Fruit fly (Drosophila melanogaster) whole organism, embryonic: ENCODE results near the gene eloF.
A peak's percentile ranks its signal among the peaks of the same experiment; 100 is the strongest.

Experiments
- Antp ChIP-seq: fragments of 200-800 bp; sonication (Bioruptor generic); optimal IDR thresholded peaks from 3 replicates; lab custom pipeline; 2016; ENCODE audit warnings: missing biosample characterization, missing genetic modification characterization
- Atf6 ChIP-seq: fragments of 200-800 bp; sonication (Bioruptor generic); IDR thresholded peaks from 2 replicates; pipeline ENCODE4 v1.3.6; 2022; ENCODE audit warnings: missing biosample characterization, missing genetic modification characterization
- Awh ChIP-seq: fragments of 200-800 bp; sonication (Bioruptor generic); IDR thresholded peaks from 2 replicates; pipeline ENCODE4, ENCODE4 v1.3.6; 2022; ENCODE audit warnings: missing biosample characterization, missing genetic modification characterization
- CG10366 ChIP-seq: fragments of 200-800 bp; sonication (Bioruptor generic); IDR thresholded peaks from 2 replicates; pipeline ENCODE4 v1.3.6; 2022; ENCODE audit warnings: missing biosample characterization, missing genetic modification characterization
- CG11723 ChIP-seq: fragments of 200-800 bp; sonication (Bioruptor generic); optimal IDR thresholded peaks from 2 replicates; lab custom pipeline; 2017; ENCODE audit warnings: missing biosample characterization, mild to moderate bottlenecking, missing genetic modification characterization
- CG12071 ChIP-seq: fragments of 200-800 bp; sonication (Bioruptor generic); optimal IDR thresholded peaks from 3 replicates; lab custom pipeline; 2018; ENCODE audit warnings: missing biosample characterization, mild to moderate bottlenecking, missing genetic modification characterization
- CG12155 ChIP-seq: fragments of 200-800 bp; sonication (Bioruptor generic); optimal IDR thresholded peaks from 3 replicates; lab custom pipeline; 2016; ENCODE audit warnings: missing biosample characterization, missing genetic modification characterization
- CG13894 ChIP-seq: fragments of 200-800 bp; sonication (Bioruptor generic); optimal IDR thresholded peaks from 3 replicates; lab custom pipeline; 2018; ENCODE audit warnings: missing biosample characterization, mild to moderate bottlenecking, missing genetic modification characterization, moderate library complexity
- CG14860 ChIP-seq: fragments of 200-800 bp; sonication (Bioruptor generic); IDR thresholded peaks from 3 replicates; pipeline ENCODE4 v1.3.6; 2022; ENCODE audit warnings: missing biosample characterization, missing genetic modification characterization; ENCODE audit not compliant: partially characterized antibody
- CG15011 ChIP-seq: fragments of 200-800 bp; sonication (Bioruptor generic); optimal IDR thresholded peaks from 3 replicates; lab custom pipeline; 2018; ENCODE audit warnings: missing biosample characterization, mild to moderate bottlenecking, missing genetic modification characterization
- CG15269 ChIP-seq: fragments of 200-800 bp; sonication (Bioruptor generic); optimal IDR thresholded peaks from 2 replicates; lab custom pipeline; 2018; ENCODE audit warnings: missing biosample characterization, mild to moderate bottlenecking, missing genetic modification characterization, moderate library complexity
- CG16863 ChIP-seq: fragments of 200-800 bp; sonication (Bioruptor generic); optimal IDR thresholded peaks from 3 replicates; lab custom pipeline; 2016; ENCODE audit warnings: missing biosample characterization, missing genetic modification characterization
- CG17612 ChIP-seq: fragments of 200-800 bp; sonication (Bioruptor generic); IDR thresholded peaks from 2 replicates; pipeline ENCODE4 v1.3.6; 2022; ENCODE audit warnings: missing biosample characterization, missing genetic modification characterization
- CG2889 ChIP-seq: fragments of 200-800 bp; sonication (Bioruptor generic); IDR thresholded peaks from 3 replicates; pipeline ENCODE4 v1.3.6; 2022; ENCODE audit warnings: missing biosample characterization, missing genetic modification characterization
- CG30403 ChIP-seq: fragments of 200-800 bp; sonication (Bioruptor generic); optimal IDR thresholded peaks from 3 replicates; lab custom pipeline; 2016; ENCODE audit warnings: missing biosample characterization, missing genetic modification characterization
- CG34224 ChIP-seq: fragments of 200-800 bp; sonication (Bioruptor generic); IDR thresholded peaks from 3 replicates; pipeline ENCODE4 v1.3.6; 2022; ENCODE audit warnings: missing biosample characterization, missing genetic modification characterization; ENCODE audit not compliant: partially characterized antibody
- CG3726 ChIP-seq: fragments of 200-800 bp; sonication (Bioruptor generic); IDR thresholded peaks from 3 replicates; pipeline ENCODE4, ENCODE4 v1.3.6; 2022; ENCODE audit warnings: missing biosample characterization, missing genetic modification characterization
- CG3995 ChIP-seq: fragments of 200-800 bp; sonication (Bioruptor generic); optimal IDR thresholded peaks from 3 replicates; lab custom pipeline; 2016; ENCODE audit warnings: missing biosample characterization, missing genetic modification characterization
- CG43689 ChIP-seq: fragments of 200-800 bp; sonication (Bioruptor generic); IDR thresholded peaks from 2 replicates; pipeline ENCODE4 v1.3.6; 2022; ENCODE audit warnings: missing biosample characterization, missing genetic modification characterization
- CG4707 ChIP-seq: fragments of 200-800 bp; sonication (Bioruptor generic); optimal IDR thresholded peaks from 2 replicates; lab custom pipeline; 2018; ENCODE audit warnings: missing biosample characterization, mild to moderate bottlenecking, missing genetic modification characterization, moderate library complexity
- CG6689 ChIP-seq: fragments of 200-800 bp; sonication (Bioruptor generic); IDR thresholded peaks from 2 replicates; pipeline ENCODE4 v1.3.6; 2022; ENCODE audit warnings: missing biosample characterization, missing genetic modification characterization
- CG8478 ChIP-seq: fragments of >200 bp; optimal IDR thresholded peaks from 2 replicates; lab custom pipeline; 2018
- CG8765 ChIP-seq: fragments of 200-800 bp; sonication (Bioruptor generic); IDR thresholded peaks from 2 replicates; pipeline ENCODE4 v1.3.6; 2022; ENCODE audit warnings: missing biosample characterization, missing genetic modification characterization
- CHES-1-like ChIP-seq: fragments of 200-800 bp; sonication (Bioruptor generic); optimal IDR thresholded peaks from 2 replicates; lab custom pipeline; 2016; ENCODE audit warnings: missing biosample characterization, missing genetic modification characterization
- CTCF ChIP-seq: fragments of 200-800 bp; sonication (Bioruptor generic); optimal IDR thresholded peaks from 2 replicates; lab custom pipeline; 2017; ENCODE audit warnings: missing biosample characterization, mild to moderate bottlenecking, missing genetic modification characterization, moderate library complexity
- Chrac-16 ChIP-seq: fragments of 200-800 bp; sonication (Bioruptor generic); optimal IDR thresholded peaks from 3 replicates; lab custom pipeline; 2016; ENCODE audit warnings: missing biosample characterization, missing genetic modification characterization
- CrebB ChIP-seq: fragments of 200-800 bp; sonication (Bioruptor generic); optimal IDR thresholded peaks from 3 replicates; lab custom pipeline; 2018; ENCODE audit warnings: missing biosample characterization, mild to moderate bottlenecking, missing genetic modification characterization
- HLH3B ChIP-seq: fragments of 200-800 bp; sonication (Bioruptor generic); IDR thresholded peaks from 2 replicates; pipeline ENCODE4 v1.3.6; 2022; ENCODE audit warnings: missing biosample characterization, missing genetic modification characterization
- HLHmδ ChIP-seq: fragments of 200-800 bp; sonication (Bioruptor generic); optimal IDR thresholded peaks from 2 replicates; lab custom pipeline; 2018; ENCODE audit warnings: missing biosample characterization, mild to moderate bottlenecking, missing genetic modification characterization, moderate library complexity
- Hand ChIP-seq: fragments of 200-800 bp; sonication (Bioruptor generic); optimal IDR thresholded peaks from 2 replicates; lab custom pipeline; 2017; ENCODE audit warnings: mild to moderate bottlenecking, missing biosample characterization, missing genetic modification reagents, missing genetic modification characterization
- Hmx ChIP-seq: fragments of 200-800 bp; sonication (Bioruptor generic); optimal IDR thresholded peaks from 2 replicates; lab custom pipeline; 2016; ENCODE audit warnings: missing biosample characterization, missing genetic modification characterization
- Max ChIP-seq: fragments of 200-800 bp; sonication (Bioruptor generic); optimal IDR thresholded peaks from 2 replicates; lab custom pipeline; 2016; ENCODE audit warnings: missing biosample characterization, mild to moderate bottlenecking, missing genetic modification characterization
- NfI ChIP-seq: fragments of 200-800 bp; sonication (Bioruptor generic); optimal IDR thresholded peaks from 3 replicates; lab custom pipeline; 2018; ENCODE audit warnings: missing biosample characterization, mild to moderate bottlenecking, missing genetic modification characterization, moderate library complexity
- Opbp ChIP-seq: fragments of 200-800 bp; sonication (Bioruptor generic); IDR thresholded peaks from 3 replicates; pipeline ENCODE4 v1.3.6; 2022; ENCODE audit warnings: missing biosample characterization, missing genetic modification characterization; ENCODE audit not compliant: partially characterized antibody
- ab ChIP-seq: fragments of 200-800 bp; sonication (Bioruptor generic); optimal IDR thresholded peaks from 2 replicates; lab custom pipeline; 2016; ENCODE audit warnings: missing biosample characterization, missing genetic modification characterization
- abd-A ChIP-seq: fragments of 200-800 bp; sonication (Bioruptor generic); optimal IDR thresholded peaks from 3 replicates; lab custom pipeline; 2019; ENCODE audit warnings: missing biosample characterization, mild to moderate bottlenecking, missing genetic modification characterization, moderate library complexity
- amos ChIP-seq: fragments of 200-800 bp; sonication (Bioruptor generic); IDR thresholded peaks from 2 replicates; pipeline ENCODE4 v1.3.6; 2022; ENCODE audit warnings: missing biosample characterization, missing genetic modification characterization; ENCODE audit not compliant: partially characterized antibody
- bowl ChIP-seq: fragments of 200-800 bp; sonication (Bioruptor generic); IDR thresholded peaks from 2 replicates; pipeline ENCODE4 v1.3.6; 2022; ENCODE audit warnings: missing biosample characterization, missing genetic modification characterization
- ci ChIP-seq: fragments of 200-800 bp; sonication (Bioruptor generic); IDR thresholded peaks from 3 replicates; pipeline ENCODE4 v1.3.6; 2022; ENCODE audit warnings: missing biosample characterization, missing genetic modification characterization
- cwo ChIP-seq: fragments of 200-800 bp; sonication (Bioruptor generic); optimal IDR thresholded peaks from 3 replicates; lab custom pipeline; 2017; ENCODE audit warnings: missing biosample characterization, missing genetic modification characterization, mild to moderate bottlenecking, moderate library complexity, missing genetic modification reagents
- dimm ChIP-seq: fragments of 200-800 bp; sonication (Bioruptor generic); IDR thresholded peaks from 2 replicates; pipeline ENCODE4 v1.3.6; 2022; ENCODE audit warnings: missing biosample characterization, missing genetic modification characterization
- fd64A ChIP-seq: fragments of 200-800 bp; sonication (Bioruptor generic); optimal IDR thresholded peaks from 3 replicates; lab custom pipeline; 2018; ENCODE audit warnings: missing biosample characterization, mild to moderate bottlenecking, missing genetic modification characterization
- gro ChIP-seq: fragments of 200-800 bp; sonication (Bioruptor generic); optimal IDR thresholded peaks from 2 replicates; lab custom pipeline; 2016; ENCODE audit warnings: missing biosample characterization, missing genetic modification characterization
- ind ChIP-seq: fragments of 200-800 bp; sonication (Bioruptor generic); optimal IDR thresholded peaks from 3 replicates; lab custom pipeline; 2016; ENCODE audit warnings: missing biosample characterization, missing genetic modification characterization
- nom ChIP-seq: fragments of 200-800 bp; sonication (Bioruptor generic); optimal IDR thresholded peaks from 2 replicates; lab custom pipeline; 2017; ENCODE audit warnings: missing biosample characterization, missing genetic modification characterization, mild to moderate bottlenecking, moderate library complexity, missing genetic modification reagents
- sd ChIP-seq: fragments of 200-800 bp; sonication (Bioruptor generic); optimal IDR thresholded peaks from 3 replicates; lab custom pipeline; 2018; ENCODE audit warnings: missing biosample characterization, mild to moderate bottlenecking, missing genetic modification characterization, moderate library complexity
- sna ChIP-seq: fragments of 200-800 bp; sonication (Bioruptor generic); IDR thresholded peaks from 2 replicates; pipeline ENCODE4 v1.3.6; 2022; ENCODE audit warnings: missing biosample characterization, missing genetic modification characterization; ENCODE audit not compliant: partially characterized antibody
- stc ChIP-seq: fragments of 200-800 bp; sonication (Bioruptor generic); IDR thresholded peaks from 2 replicates; pipeline ENCODE4 v1.3.6; 2022; ENCODE audit warnings: missing biosample characterization, missing genetic modification characterization
- trh ChIP-seq: fragments of 200-800 bp; sonication (Bioruptor generic); optimal IDR thresholded peaks from 2 replicates; lab custom pipeline; 2016; ENCODE audit warnings: missing biosample characterization, missing genetic modification characterization
- tx ChIP-seq: fragments of 200-800 bp; sonication (Bioruptor generic); optimal IDR thresholded peaks from 2 replicates; lab custom pipeline; 2016; ENCODE audit warnings: missing biosample characterization, missing genetic modification characterization

Gene eloF

DNA sequence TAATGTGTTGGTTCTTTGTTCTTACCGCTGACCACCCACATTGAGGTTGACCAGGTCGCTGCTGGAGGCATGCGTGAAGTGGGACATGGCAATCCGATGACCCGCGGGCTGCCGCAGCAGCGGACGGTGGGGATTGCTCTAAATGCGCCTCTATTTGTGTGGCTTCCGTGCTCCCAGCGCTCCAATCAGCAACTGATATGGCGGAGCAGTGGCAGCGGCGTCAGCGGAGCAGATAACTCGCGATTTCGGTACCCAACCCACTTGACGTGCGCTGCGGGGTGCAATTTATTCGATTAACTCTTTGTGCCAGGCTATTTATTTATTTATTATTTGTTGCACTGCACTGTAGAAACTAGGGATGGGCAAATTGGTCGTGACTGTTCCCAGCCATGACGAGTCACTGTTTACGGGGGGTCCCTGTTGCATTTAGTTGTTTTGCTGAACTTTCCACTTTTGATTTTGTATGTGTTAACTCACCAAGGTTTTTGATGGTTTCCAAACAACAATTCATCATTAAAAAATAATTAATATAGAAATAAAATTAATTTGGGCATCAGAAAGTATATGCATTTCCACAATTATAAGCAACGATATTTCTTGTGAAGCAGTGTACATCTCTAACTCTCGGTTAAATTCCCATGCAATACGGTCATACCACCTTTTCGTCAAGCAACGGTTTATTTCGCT is 13.2 kb upstream of the eloF start, which contains the start of the genes CG9467 and CG8526 (continued):
- TF ChIP-seq CG12155 (GFP tag; lab: Kevin White, UChicago) (peak; percentile 59), abd-A (tag; lab: Kevin White, UChicago) (no peak), Hand (GFP tag; lab: Kevin White, UChicago) (no peak), CG8478 (no peak), CHES-1-like (GFP tag; lab: Kevin White, UChicago) (no peak), ind (GFP tag; lab: Kevin White, UChicago) (peak; percentile 79), amos (GFP tag; lab: Robert Waterston, UW) (peak; percentile 75), sd (tag; lab: Kevin White, UChicago) (no peak), CG15011 (no peak), trh (GFP tag; lab: Kevin White, UChicago) (peak; percentile 29), HLH3B (GFP tag; lab: Robert Waterston, UW) (peak; percentile 41; the same call in 1 of the 2 replicates), bowl (GFP tag; lab: Robert Waterston, UW) (no peak), CG3726 (GFP tag; lab: Robert Waterston, UW) (no peak; the same call in 2 of the 3 replicates), ab (GFP tag; lab: Kevin White, UChicago) (no peak), CTCF (GFP tag; lab: Kevin White, UChicago) (no peak), Atf6 (peak; percentile 51; the same call in 1 of the 2 replicates), nom (no peak), CG12071 (GFP tag; lab: Kevin White, UChicago) (no peak), CG34224 (GFP tag; lab: Robert Waterston, UW) (peak; percentile 71), Hmx (GFP tag; lab: Kevin White, UChicago) (no peak), cwo (GFP tag; lab: Kevin White, UChicago) (no peak), ci (GFP tag; lab: Robert Waterston, UW) (peak; percentile 35; the same call in 1 of the 3 replicates), CG16863 (GFP tag; lab: Kevin White, UChicago) (no peak), CrebB (tag; lab: Kevin White, UChicago) (no peak), stc (GFP tag; lab: Robert Waterston, UW) (no peak; the same call in 1 of the 2 replicates), Awh (GFP tag; lab: Robert Waterston, UW) (no peak), Chrac-16 (GFP tag; lab: Kevin White, UChicago) (peak; percentile 74), CG6689 (GFP tag; lab: Robert Waterston, UW) (peak; percentile 39; the same call in 1 of the 2 replicates), sna (GFP tag; lab: Robert Waterston, UW) (0 out of 2 replicates have a peak, but pooled peaks have one; percentile 29), tx (GFP tag; lab: Kevin White, UChicago) (peak; percentile 10), gro (GFP tag; lab: Kevin White, UChicago) (no peak), CG15269 (tag; lab: Kevin White, UChicago) (no peak), Max (GFP tag; lab: Kevin White, UChicago) (peak; percentile 74), fd64A (no peak), CG30403 (GFP tag; lab: Kevin White, UChicago) (peak; percentile 80), Opbp (peak; percentile 35; the same call in 1 of the 3 replicates), CG13894 (tag; lab: Kevin White, UChicago) (no peak), dimm (no peak), CG8765 (GFP tag; lab: Robert Waterston, UW) (peak; percentile 51), CG10366 (peak; percentile 54; the same call in 1 of the 2 replicates), Antp (GFP tag; lab: Kevin White, UChicago) (no peak), CG14860 (GFP tag; lab: Robert Waterston, UW) (peak; percentile 72), CG11723 (GFP tag; lab: Kevin White, UChicago) (no peak), CG2889 (GFP tag; lab: Robert Waterston, UW) (peak; percentile 69; the same call in 2 of the 3 replicates), NfI (GFP tag; lab: Kevin White, UChicago) (peak; percentile 68), CG17612 (GFP tag; lab: Robert Waterston, UW) (no peak), HLHmδ (GFP tag; lab: Kevin White, UChicago) (no peak), CG43689 (GFP tag; lab: Robert Waterston, UW) (no peak), CG4707 (GFP tag; lab: Kevin White, UChicago) (no peak), CG3995 (peak; percentile 99)
